Fruit fly (Drosophila melanogaster) whole organism, embryonic: ENCODE measurements around the gene CtsF.

Source experiments
- ATbp ChIP-seq: fragments of 200-800 bp; sonication (Bioruptor generic); optimal IDR thresholded peaks from 2 replicates; lab custom pipeline; 2017; ENCODE audit warnings: missing biosample characterization, mild to moderate bottlenecking, missing genetic modification characterization, missing genetic modification reagents
- Bdp1 ChIP-seq: fragments of 200-800 bp; sonication (Bioruptor generic); optimal IDR thresholded peaks from 3 replicates; lab custom pipeline; 2016; ENCODE audit warnings: missing biosample characterization, missing genetic modification characterization
- CG1024 ChIP-seq: fragments of 200-800 bp; sonication (Bioruptor generic); IDR thresholded peaks from 2 replicates; pipeline ENCODE4 v1.3.6; 2022; ENCODE audit warnings: missing biosample characterization, missing genetic modification characterization
- CG14441 ChIP-seq: fragments of 200-800 bp; sonication (Bioruptor generic); IDR thresholded peaks from 2 replicates; pipeline ENCODE4 v1.3.6; 2022; ENCODE audit warnings: missing biosample characterization, missing genetic modification characterization
- CG15479 ChIP-seq: fragments of 200-800 bp; sonication (Bioruptor generic); optimal IDR thresholded peaks from 3 replicates; lab custom pipeline; 2019; ENCODE audit warnings: missing biosample characterization, mild to moderate bottlenecking, missing genetic modification characterization, moderate library complexity
- CG1792 ChIP-seq: fragments of 200-800 bp; sonication (Bioruptor generic); optimal IDR thresholded peaks from 2 replicates; lab custom pipeline; 2016; ENCODE audit warnings: missing biosample characterization, missing genetic modification characterization
- CG42726 ChIP-seq: fragments of 200-800 bp; sonication (Bioruptor generic); IDR thresholded peaks from 2 replicates; pipeline ENCODE4 v1.3.6; 2022; ENCODE audit warnings: missing biosample characterization, missing genetic modification characterization; ENCODE audit not compliant: partially characterized antibody
- CG4707 ChIP-seq: fragments of 200-800 bp; sonication (Bioruptor generic); optimal IDR thresholded peaks from 2 replicates; lab custom pipeline; 2018; ENCODE audit warnings: missing biosample characterization, mild to moderate bottlenecking, missing genetic modification characterization, moderate library complexity
- CG6765 ChIP-seq: fragments of 200-800 bp; sonication (Bioruptor generic); optimal IDR thresholded peaks from 3 replicates; lab custom pipeline; 2017; ENCODE audit warnings: missing biosample characterization, mild to moderate bottlenecking, missing genetic modification characterization
- Camta ChIP-seq: fragments of 200-800 bp; sonication (Bioruptor generic); optimal IDR thresholded peaks from 2 replicates; lab custom pipeline; 2016; ENCODE audit warnings: missing biosample characterization, missing genetic modification characterization
- Dek ChIP-seq: fragments of 200-800 bp; sonication (Bioruptor generic); optimal IDR thresholded peaks from 3 replicates; lab custom pipeline; 2019; ENCODE audit warnings: missing biosample characterization, mild to moderate bottlenecking, missing genetic modification characterization, moderate library complexity
- Dip3 ChIP-seq: fragments of 200-800 bp; sonication (Bioruptor generic); optimal IDR thresholded peaks from 3 replicates; lab custom pipeline; 2016; ENCODE audit warnings: missing biosample characterization, missing genetic modification characterization
- Dp ChIP-seq: fragments of 200-800 bp; sonication (Bioruptor generic); optimal IDR thresholded peaks from 2 replicates; lab custom pipeline; 2018; ENCODE audit warnings: missing biosample characterization, mild to moderate bottlenecking, missing genetic modification characterization, moderate library complexity
- HmgD ChIP-seq: fragments of 200-800 bp; sonication (Bioruptor generic); optimal IDR thresholded peaks from 3 replicates; lab custom pipeline; 2016; ENCODE audit warnings: missing biosample characterization, missing genetic modification characterization
- Hmx ChIP-seq: fragments of 200-800 bp; sonication (Bioruptor generic); optimal IDR thresholded peaks from 2 replicates; lab custom pipeline; 2016; ENCODE audit warnings: missing biosample characterization, missing genetic modification characterization
- Hr78 ChIP-seq, 2 experiments: fragments of 200-800 bp in 1 of 2; fragments of >200 bp in 1 of 2; sonication (Bioruptor generic) in 1 of 2; optimal IDR thresholded peaks; 2 replicates each; lab custom pipeline; 2017 to 2019; ENCODE audit warnings: missing biosample characterization in 2 of 2, missing genetic modification characterization in 2 of 2, mild to moderate bottlenecking in 1 of 2, moderate library complexity in 1 of 2
- Pdp1 ChIP-seq, 2 experiments: fragments of 200-800 bp; sonication (Bioruptor generic); optimal IDR thresholded peaks; 3 replicates each; lab custom pipeline; 2016; ENCODE audit warnings: missing biosample characterization in 2 of 2, missing genetic modification characterization in 2 of 2, mild to moderate bottlenecking in 1 of 2, moderate library complexity in 1 of 2
- Sry-β ChIP-seq: fragments of 200-800 bp; sonication (Bioruptor generic); optimal IDR thresholded peaks from 2 replicates; lab custom pipeline; 2018; ENCODE audit warnings: missing biosample characterization, mild to moderate bottlenecking, missing genetic modification characterization, moderate library complexity
- Stat92E ChIP-seq, 3 experiments: fragments of >200 bp in 2 of 3; fragments of 200-800 bp in 1 of 3; sonication (Bioruptor generic) in 1 of 3; optimal IDR thresholded peaks; 2 replicates each; lab custom pipeline; 2017 to 2019; ENCODE audit warnings: missing biosample characterization in 3 of 3, missing genetic modification characterization in 3 of 3, mild to moderate bottlenecking in 1 of 3, moderate library complexity in 1 of 3
- amos ChIP-seq: fragments of 200-800 bp; sonication (Bioruptor generic); IDR thresholded peaks from 2 replicates; pipeline ENCODE4 v1.3.6; 2022; ENCODE audit warnings: missing biosample characterization, missing genetic modification characterization; ENCODE audit not compliant: partially characterized antibody
- ato ChIP-seq: fragments of 200-800 bp; sonication (Bioruptor generic); IDR thresholded peaks from 2 replicates; pipeline ENCODE4 v1.3.6; 2022; ENCODE audit warnings: missing biosample characterization, missing genetic modification characterization; ENCODE audit not compliant: partially characterized antibody
- ewg ChIP-seq: fragments of 200-800 bp; sonication (Bioruptor generic); optimal IDR thresholded peaks from 3 replicates; lab custom pipeline; 2017; ENCODE audit warnings: mild to moderate bottlenecking, missing biosample characterization, missing genetic modification reagents, missing genetic modification characterization
- fd102C ChIP-seq: fragments of 200-800 bp; sonication (Bioruptor generic); optimal IDR thresholded peaks from 2 replicates; lab custom pipeline; 2018; ENCODE audit warnings: missing biosample characterization, mild to moderate bottlenecking, missing genetic modification characterization, moderate library complexity
- grau ChIP-seq: fragments of 200-800 bp; optimal IDR thresholded peaks from 3 replicates; lab custom pipeline; 2019; ENCODE audit warnings: missing biosample characterization, mild to moderate bottlenecking, missing genetic modification characterization, moderate library complexity
- her ChIP-seq: fragments of 200-800 bp; sonication (Bioruptor generic); optimal IDR thresholded peaks from 2 replicates; lab custom pipeline; 2016; ENCODE audit warnings: missing biosample characterization, missing genetic modification characterization
- inv ChIP-seq: fragments of 200-800 bp; sonication (Bioruptor generic); IDR thresholded peaks from 2 replicates; pipeline ENCODE4 v1.3.6; 2022; ENCODE audit warnings: missing biosample characterization, missing genetic modification characterization; ENCODE audit not compliant: partially characterized antibody
- kah ChIP-seq: fragments of 200-800 bp; sonication (Bioruptor generic); optimal IDR thresholded peaks from 2 replicates; lab custom pipeline; 2018; ENCODE audit warnings: missing biosample characterization, mild to moderate bottlenecking, missing genetic modification characterization
- prd ChIP-seq, 3 experiments: fragments of >200 bp in 2 of 3; fragments of 200-800 bp in 1 of 3; sonication (Bioruptor generic) in 1 of 3; optimal IDR thresholded peaks in 2 of 3; IDR thresholded peaks in 1 of 3; 2 replicates in 2 of 3; 3 replicates in 1 of 3; pipeline versions ENCODE4 v1.3.6 to Lab custom; 2017 to 2022; ENCODE audit warnings: missing biosample characterization in 1 of 3, missing genetic modification characterization in 1 of 3
- sens ChIP-seq: fragments of 200-800 bp; sonication (Bioruptor generic); peaks from one replicate; lab custom pipeline; 2016; ENCODE audit warnings: missing biosample characterization, missing genetic modification characterization
- sima ChIP-seq: fragments of 200-800 bp; sonication (Bioruptor generic); optimal IDR thresholded peaks from 2 replicates; lab custom pipeline; 2016; ENCODE audit warnings: missing biosample characterization, missing genetic modification characterization
- sna ChIP-seq: fragments of 200-800 bp; sonication (Bioruptor generic); IDR thresholded peaks from 2 replicates; pipeline ENCODE4 v1.3.6; 2022; ENCODE audit warnings: missing biosample characterization, missing genetic modification characterization; ENCODE audit not compliant: partially characterized antibody
- tgo ChIP-seq: fragments of 200-800 bp; sonication (Bioruptor generic); IDR thresholded peaks from 3 replicates; pipeline ENCODE4 v1.3.6; 2022; ENCODE audit warnings: missing biosample characterization, missing genetic modification characterization
- tio ChIP-seq: fragments of 200-800 bp; sonication (Bioruptor generic); optimal IDR thresholded peaks from 2 replicates; lab custom pipeline; 2017; ENCODE audit warnings: missing biosample characterization, missing genetic modification characterization, inconsistent platforms
- tll ChIP-seq, 2 experiments: fragments of 200-800 bp in 1 of 2; fragments of >200 bp in 1 of 2; sonication (Bioruptor generic) in 1 of 2; optimal IDR thresholded peaks; 2 replicates each; lab custom pipeline; 2017 to 2019; ENCODE audit warnings: missing biosample characterization in 2 of 2, missing genetic modification characterization in 2 of 2, mild to moderate bottlenecking in 1 of 2, moderate library complexity in 1 of 2
- trem ChIP-seq: fragments of 200-800 bp; optimal IDR thresholded peaks from 3 replicates; lab custom pipeline; 2019; ENCODE audit warnings: missing biosample characterization, mild to moderate bottlenecking, missing genetic modification characterization, moderate library complexity
- vfl ChIP-seq: fragments of 200-800 bp; sonication (Bioruptor generic); optimal IDR thresholded peaks from 2 replicates; lab custom pipeline; 2016; ENCODE audit warnings: missing biosample characterization, missing genetic modification characterization
- wek ChIP-seq: fragments of 200-800 bp; sonication (Bioruptor generic); optimal IDR thresholded peaks from 3 replicates; lab custom pipeline; 2018; ENCODE audit warnings: missing biosample characterization, mild to moderate bottlenecking, missing genetic modification characterization, moderate library complexity
- z ChIP-seq: fragments of 200-800 bp; sonication (Bioruptor generic); IDR thresholded peaks from 3 replicates; pipeline ENCODE4 v1.3.6; 2022; ENCODE audit warnings: missing biosample characterization, missing genetic modification characterization
- zen ChIP-seq: fragments of 200-800 bp; sonication (Bioruptor generic); optimal IDR thresholded peaks from 3 replicates; lab custom pipeline; 2018; ENCODE audit warnings: missing biosample characterization, mild to moderate bottlenecking, missing genetic modification characterization, moderate library complexity
- zen2 ChIP-seq: fragments of 200-800 bp; sonication (Bioruptor generic); IDR thresholded peaks from 3 replicates; pipeline ENCODE4 v1.3.6; 2022; ENCODE audit warnings: missing biosample characterization, missing genetic modification characterization; ENCODE audit not compliant: partially characterized antibody

Gene CtsF

DNA sequence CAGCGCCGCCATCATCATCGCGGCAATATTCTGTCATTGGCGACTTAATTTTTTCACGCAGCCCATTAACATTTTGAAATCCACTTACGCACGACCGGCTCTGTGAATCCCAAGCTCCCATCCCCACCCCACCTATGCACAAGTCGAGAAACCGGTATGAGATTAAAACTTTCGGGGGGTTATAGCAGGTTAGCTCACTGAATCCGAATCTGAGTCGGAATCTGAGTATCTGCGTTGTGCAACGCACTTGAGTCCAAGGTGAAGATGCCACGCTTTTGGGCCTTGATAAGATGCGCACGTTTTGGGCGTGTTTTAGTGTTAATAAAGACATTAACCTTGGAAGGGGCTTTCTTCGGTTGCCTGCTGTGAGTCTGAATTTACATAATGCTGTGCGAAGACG is 4.6 kb downstream of the CtsF start (continued):
- TF ChIP-seq amos (GFP tag; lab: Robert Waterston, UW) (no peak), CG1792 (no peak), Dp (GFP tag; lab: Kevin White, UChicago) (no peak), Bdp1 (no peak), zen2 (0 out of 3 replicates have a peak, but pooled peaks have one; percentile 49), her (GFP tag; lab: Kevin White, UChicago) (no peak), ewg (GFP tag; lab: Kevin White, UChicago) (no peak), sna (GFP tag; lab: Robert Waterston, UW) (no peak), CG1024 (GFP tag; lab: Robert Waterston, UW) (no peak), Hr78 (GFP tag; optimal IDR thresholded peaks at IDR 0.05; lab: Kevin White, UChicago) (peak in 1 of 2 experiments; percentile 39), Pdp1 (GFP tag; optimal IDR thresholded peaks at IDR 0.05; lab: Kevin White, UChicago) (peak in 1 of 2 experiments; percentile 86), Hmx (GFP tag; lab: Kevin White, UChicago) (no peak), Dek (tag; lab: Kevin White, UChicago) (no peak), CG15479 (GFP tag; lab: Kevin White, UChicago) (no peak), CG42726 (GFP tag; lab: Robert Waterston, UW) (no peak), z (peak; percentile 62; the same call in 1 of the 3 replicates), tgo (GFP tag; lab: Robert Waterston, UW) (no peak), inv (GFP tag; lab: Robert Waterston, UW) (no peak), CG4707 (GFP tag; lab: Kevin White, UChicago) (no peak), fd102C (GFP tag; lab: Kevin White, UChicago) (no peak), Camta (no peak), kah (GFP tag; lab: Kevin White, UChicago) (no peak), ATbp (GFP tag; lab: Kevin White, UChicago) (no peak), prd (optimal IDR thresholded peaks at IDR 0.05; lab: Kevin White, UChicago) (no peak), prd (GFP tag; IDR thresholded peaks at IDR 0.05; lab: Robert Waterston, UW) (no peak), wek (GFP tag; lab: Kevin White, UChicago) (no peak), CG14441 (no peak), HmgD (GFP tag; lab: Kevin White, UChicago) (no peak)
- TF ChIP-seq, all 482 proteins: peak for 16

DNA sequence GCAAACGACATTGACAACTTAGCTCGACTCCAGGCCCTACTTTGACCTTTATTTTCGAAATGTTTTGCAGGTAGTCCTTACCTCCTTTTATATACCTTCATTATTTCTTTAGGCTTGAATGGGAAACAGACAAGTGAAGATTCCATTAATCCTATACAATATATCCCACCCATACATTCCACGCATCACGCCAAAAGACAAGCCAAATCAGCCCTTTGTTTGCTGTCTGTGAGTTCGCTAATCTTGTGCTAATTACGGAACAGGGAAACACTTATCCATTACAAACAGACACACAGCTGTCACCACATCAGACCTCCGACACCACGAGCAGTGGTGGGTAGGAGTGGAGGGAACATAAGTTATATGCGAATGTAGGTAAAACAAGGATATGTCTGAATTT is 10.8 kb downstream of the CtsF start, which contains the start of gene CG33293:
Gene CG33293, minus strand, starts transcription at position 15 of the 400 bp plus-strand sequence.
- no peak for TF ChIP-seq tio (GFP tag; lab: Kevin White, UChicago)
- no peak for TF ChIP-seq sima (GFP tag; lab: Kevin White, UChicago)
- TF ChIP-seq vfl (GFP tag; lab: Kevin White, UChicago): no peak
- peak; percentile 13 for TF ChIP-seq sens (GFP tag; lab: Kevin White, UChicago)
- peak in 1 of 2 experiments; percentile 58 for TF ChIP-seq tll (GFP tag; optimal IDR thresholded peaks at IDR 0.05; lab: Kevin White, UChicago)
- peak; percentile 66 for TF ChIP-seq zen (tag; lab: Kevin White, UChicago)
- TF ChIP-seq, all 482 proteins: peak for 3

DNA sequence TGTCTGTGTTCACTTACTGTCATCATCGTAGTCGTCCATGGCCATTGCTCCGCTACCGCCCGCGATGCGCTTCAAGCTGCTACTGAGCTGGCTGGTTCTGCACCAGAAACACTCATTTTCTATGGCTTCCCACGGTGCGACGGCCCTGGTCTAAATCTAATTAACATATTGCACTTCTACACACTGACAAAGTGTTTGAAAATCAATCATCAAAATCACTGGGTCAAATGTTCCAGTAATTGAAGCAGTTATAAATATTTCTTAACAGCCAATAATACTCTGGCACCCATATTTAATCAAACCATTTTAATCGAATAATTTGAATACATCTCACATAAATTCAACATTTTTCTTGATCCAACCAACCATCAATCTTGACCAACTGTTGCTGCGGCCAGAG is 14.3 kb downstream of the CtsF start, which contains the start of gene rtp:
Gene rtp, minus strand, starts transcription at position 101 of the 400 bp plus-strand sequence.
- no peak for TF ChIP-seq trem (tag; lab: Kevin White, UChicago)
- TF ChIP-seq CG6765: no peak
- no peak for TF ChIP-seq grau (tag; lab: Kevin White, UChicago)
- no peak for TF ChIP-seq Stat92E (GFP tag; optimal IDR thresholded peaks at IDR 0.05; lab: Kevin White, UChicago)
- TF ChIP-seq ato (GFP tag; lab: Robert Waterston, UW): no peak
- no peak for TF ChIP-seq Sry-β (GFP tag; lab: Kevin White, UChicago)
- TF ChIP-seq Dip3 (GFP tag; lab: Kevin White, UChicago): no peak
